Worm (Caenorhabditis elegans) whole organism, mixed stage, embryonic: ENCODE data around the gene ZK287.1.

Experiments used
- bed-3 ChIP-seq: fragments of 200-800 bp; sonication (Bioruptor generic); optimal IDR thresholded peaks from 3 replicates; lab custom pipeline; 2018; ENCODE audit warnings: mild to moderate bottlenecking, missing genetic modification characterization, moderate library complexity, missing compliant biosample characterization
- blmp-1 ChIP-seq: fragments of 150-350 bp; optimal IDR thresholded peaks from 2 replicates; lab custom pipeline; 2014; ENCODE audit warnings: missing biosample characterization, missing genetic modification characterization
- ceh-43 ChIP-seq: fragments of 200-800 bp; sonication (Bioruptor generic); optimal IDR thresholded peaks from 2 replicates; lab custom pipeline; 2018; ENCODE audit warnings: mild to moderate bottlenecking, missing genetic modification characterization, moderate library complexity, missing compliant biosample characterization
- cnd-1 ChIP-seq: fragments of 200-800 bp; sonication (Bioruptor generic); optimal IDR thresholded peaks from 2 replicates; lab custom pipeline; 2018; ENCODE audit warnings: mild to moderate bottlenecking, missing genetic modification characterization, missing compliant biosample characterization
- ham-2 ChIP-seq: fragments of 200-800 bp; sonication (Bioruptor generic); optimal IDR thresholded peaks from 2 replicates; lab custom pipeline; 2018; ENCODE audit warnings: mild to moderate bottlenecking, missing genetic modification characterization, missing compliant biosample characterization
- lin-13 ChIP-seq: fragments of 150-350 bp; optimal IDR thresholded peaks from 2 replicates; lab custom pipeline; 2014; ENCODE audit warnings: missing biosample characterization, missing genetic modification characterization
- nhr-12 ChIP-seq: fragments of 150-350 bp; optimal IDR thresholded peaks from 2 replicates; lab custom pipeline; 2014; ENCODE audit warnings: missing biosample characterization, missing genetic modification characterization
- nhr-28 ChIP-seq: fragments of 150-350 bp; optimal IDR thresholded peaks from 2 replicates; lab custom pipeline; 2014; ENCODE audit warnings: missing biosample characterization, missing genetic modification characterization
- sem-2 ChIP-seq: fragments of 200-800 bp; sonication (Bioruptor generic); optimal IDR thresholded peaks from 2 replicates; lab custom pipeline; 2018; ENCODE audit warnings: mild to moderate bottlenecking, missing genetic modification characterization, missing compliant biosample characterization

DNA sequence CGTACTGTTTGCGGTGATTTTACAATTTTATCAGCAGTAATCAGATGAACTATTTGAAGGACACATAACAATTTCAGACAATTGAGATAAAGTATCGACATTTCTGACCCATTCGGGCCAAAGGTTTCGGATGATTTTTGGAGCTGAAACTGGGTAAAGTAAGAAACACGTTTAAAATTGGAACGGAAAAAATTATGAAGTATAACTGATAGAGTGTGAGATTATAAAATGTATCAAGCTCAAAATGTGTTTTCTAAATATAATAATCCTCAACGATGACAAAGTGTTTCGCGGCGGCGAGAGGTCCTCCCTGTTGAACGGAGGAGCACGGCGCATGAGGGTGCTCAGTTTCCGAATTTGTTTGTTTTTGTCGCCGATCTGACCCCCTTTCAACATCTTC, 19.1 kb downstream of the ZK287.1 start, which contains the start of gene ZK287.4:
- no peak for TF ChIP-seq nhr-28
- TF ChIP-seq bed-3 (GFP tag; lab: Kevin White, UChicago) = no peak
- no peak for TF ChIP-seq ceh-43
- TF ChIP-seq cnd-1 = no peak
- TF ChIP-seq blmp-1 = no peak
- no peak for TF ChIP-seq lin-13
- TF ChIP-seq sem-2 (GFP tag; lab: Kevin White, UChicago) = no peak
- TF ChIP-seq ham-2 = no peak
- no peak for TF ChIP-seq nhr-12 (tag; lab: Kevin White, UChicago)
